Fruit fly (Drosophila melanogaster): ENCODE results near the gene CG32563.

Gene CG32563

dm6 chrX:17207865-17208486 lies at the start of gene CG32563:
CG32563 (plus strand) TSS chrX:17208436.
- TF ChIP-seq Hr96 (GFP tag; optimal IDR thresholded peaks at IDR 0.05) (no peak), CG1620 (GFP tag; optimal IDR thresholded peaks at IDR 0.05) (no peak), CG11617 (GFP tag; optimal IDR thresholded peaks at IDR 0.05) (no peak), CG7101 (tag; optimal IDR thresholded peaks at IDR 0.05) (no peak), tj (GFP tag; optimal IDR thresholded peaks at IDR 0.05) (no peak), kay (GFP tag; ENCODE audit: borderline replicate concordance) (no peak), Mnt (GFP tag; optimal IDR thresholded peaks at IDR 0.05) (no peak), CG5204 (GFP tag; optimal IDR thresholded peaks at IDR 0.05) (no peak), toe (GFP tag; optimal IDR thresholded peaks at IDR 0.05) (no peak)

dm6 chrX:17159116-17159515 lies 49.1 kb upstream of the CG32563 start, which contains the start of gene xmas:
xmas (minus strand) TSS chrX:17159306.
- TF ChIP-seq Crg-1 (GFP tag; optimal IDR thresholded peaks at IDR 0.05) = no peak
- TF ChIP-seq ovo (GFP tag; optimal IDR thresholded peaks at IDR 0.05) = no peak
- TF ChIP-seq kay (GFP tag; ENCODE audit: borderline replicate concordance) = no peak
- TF ChIP-seq bab1 (GFP tag; optimal IDR thresholded peaks at IDR 0.05) = no peak
- TF ChIP-seq CG14711 (tag; optimal IDR thresholded peaks at IDR 0.05) = no peak
- no peak for TF ChIP-seq tj (GFP tag; optimal IDR thresholded peaks at IDR 0.05)

- no peak for TF ChIP-seq Hr96 (GFP tag; optimal IDR thresholded peaks at IDR 0.05)
- no peak for TF ChIP-seq CG14711 (tag; optimal IDR thresholded peaks at IDR 0.05)
- TF ChIP-seq tj (GFP tag; optimal IDR thresholded peaks at IDR 0.05) = no peak
- no peak for TF ChIP-seq cic (GFP tag; optimal IDR thresholded peaks at IDR 0.05)
- TF ChIP-seq CG33017 (tag; optimal IDR thresholded peaks at IDR 0.05) = no peak
- TF ChIP-seq CG12768 (GFP tag; optimal IDR thresholded peaks at IDR 0.05) = no peak
- no peak for TF ChIP-seq Clk (GFP tag; optimal IDR thresholded peaks at IDR 0.05)
- no peak for TF ChIP-seq CG11617 (GFP tag; optimal IDR thresholded peaks at IDR 0.05)
- TF ChIP-seq kay (GFP tag; ENCODE audit: borderline replicate concordance) = no peak
- no peak for TF ChIP-seq CG1620 (GFP tag; optimal IDR thresholded peaks at IDR 0.05)
- no peak for TF ChIP-seq CG5204 (GFP tag; optimal IDR thresholded peaks at IDR 0.05)
- TF ChIP-seq bab1 (GFP tag; optimal IDR thresholded peaks at IDR 0.05) = peak; percentile 43
- TF ChIP-seq CG7101 (tag; optimal IDR thresholded peaks at IDR 0.05) = peak; percentile 35
- no peak for TF ChIP-seq cnc (optimal IDR thresholded peaks at IDR 0.05)
- TF ChIP-seq pad (GFP tag; optimal IDR thresholded peaks at IDR 0.05) = no peak
- no peak for TF ChIP-seq CG7045 (GFP tag; optimal IDR thresholded peaks at IDR 0.05)
- TF ChIP-seq toe (GFP tag; optimal IDR thresholded peaks at IDR 0.05) = no peak
- TF ChIP-seq Mnt (GFP tag; optimal IDR thresholded peaks at IDR 0.05) = peak; percentile 19
- no peak for TF ChIP-seq Crg-1 (GFP tag; optimal IDR thresholded peaks at IDR 0.05)
- no peak for TF ChIP-seq ovo (GFP tag; optimal IDR thresholded peaks at IDR 0.05)
These were observed 48.4 kb upstream of the CG32563 start, which contains the start of gene baz for dm6 chrX:17159819-17160218. baz (plus strand) TSS chrX:17160006.

- TF ChIP-seq kay (GFP tag; ENCODE audit: borderline replicate concordance) (no peak), Crg-1 (GFP tag; optimal IDR thresholded peaks at IDR 0.05) (no peak), CG11617 (GFP tag; optimal IDR thresholded peaks at IDR 0.05) (no peak), CG1620 (GFP tag; optimal IDR thresholded peaks at IDR 0.05) (no peak), toe (GFP tag; optimal IDR thresholded peaks at IDR 0.05) (no peak), Mnt (GFP tag; optimal IDR thresholded peaks at IDR 0.05) (no peak), Hr96 (GFP tag; optimal IDR thresholded peaks at IDR 0.05) (no peak), cic (GFP tag; optimal IDR thresholded peaks at IDR 0.05) (no peak), cnc (optimal IDR thresholded peaks at IDR 0.05) (no peak), Clk (GFP tag; optimal IDR thresholded peaks at IDR 0.05) (no peak), CG7045 (GFP tag; optimal IDR thresholded peaks at IDR 0.05) (no peak), CG33017 (tag; optimal IDR thresholded peaks at IDR 0.05) (no peak), pad (GFP tag; optimal IDR thresholded peaks at IDR 0.05) (no peak)
These were observed 47.7 kb upstream of the CG32563 start for dm6 chrX:17160396-17161040.

- no peak for TF ChIP-seq bab1 (GFP tag; optimal IDR thresholded peaks at IDR 0.05)
- no peak for TF ChIP-seq CG14711 (tag; optimal IDR thresholded peaks at IDR 0.05)
- TF ChIP-seq CG1620 (GFP tag; optimal IDR thresholded peaks at IDR 0.05) = no peak
- TF ChIP-seq cnc (optimal IDR thresholded peaks at IDR 0.05) = no peak
- no peak for TF ChIP-seq tj (GFP tag; optimal IDR thresholded peaks at IDR 0.05)
- no peak for TF ChIP-seq CG5204 (GFP tag; optimal IDR thresholded peaks at IDR 0.05)
- TF ChIP-seq toe (GFP tag; optimal IDR thresholded peaks at IDR 0.05) = no peak
- no peak for TF ChIP-seq pad (GFP tag; optimal IDR thresholded peaks at IDR 0.05)
These were observed 45.7 kb upstream of the CG32563 start for dm6 chrX:17162446-17163013.

- TF ChIP-seq CG11617 (GFP tag; optimal IDR thresholded peaks at IDR 0.05) = no peak
- TF ChIP-seq CG7101 (tag; optimal IDR thresholded peaks at IDR 0.05) = no peak
- no peak for TF ChIP-seq Crg-1 (GFP tag; optimal IDR thresholded peaks at IDR 0.05)
- TF ChIP-seq Hr96 (GFP tag; optimal IDR thresholded peaks at IDR 0.05) = no peak
- TF ChIP-seq tj (GFP tag; optimal IDR thresholded peaks at IDR 0.05) = no peak
- no peak for TF ChIP-seq Mnt (GFP tag; optimal IDR thresholded peaks at IDR 0.05)
These were observed 40.9 kb upstream of the CG32563 start for dm6 chrX:17167304-17167703.
